Fruit fly (Drosophila melanogaster) whole organism, wandering third instar larva: Measurements from ENCODE around the gene Oga.

ENCODE experiments used
- Dfd ChIP-seq: fragments of >200 bp; optimal IDR thresholded peaks from 2 replicates; lab custom pipeline; 2017; ENCODE audit warnings: missing biosample characterization, missing genetic modification characterization
- GATAd ChIP-seq: sonication (Bioruptor generic); optimal IDR thresholded peaks from 2 replicates; lab custom pipeline; 2016; ENCODE audit warnings: missing biosample characterization, missing genetic modification characterization
- Hnf4 ChIP-seq: fragments of 200-800 bp; sonication (Bioruptor generic); optimal IDR thresholded peaks from 2 replicates; lab custom pipeline; 2016; ENCODE audit warnings: missing biosample characterization, mild to moderate bottlenecking, missing genetic modification characterization
- OdsH ChIP-seq: fragments of 200-800 bp; sonication (Bioruptor generic); optimal IDR thresholded peaks from 2 replicates; lab custom pipeline; 2016; ENCODE audit warnings: missing biosample characterization, mild to moderate bottlenecking, missing genetic modification characterization
- Rel ChIP-seq, 2 experiments: fragments of 200-800 bp; sonication (Bioruptor generic) in 1 of 2; optimal IDR thresholded peaks; 2 replicates in 1 of 2; 3 replicates in 1 of 2; lab custom pipeline; 2016 to 2019; ENCODE audit warnings: mild to moderate bottlenecking in 2 of 2, missing biosample characterization in 2 of 2, missing genetic modification characterization in 2 of 2, moderate library complexity in 1 of 2
- sage ChIP-seq: fragments of 200-800 bp; sonication (Bioruptor generic); optimal IDR thresholded peaks from 2 replicates; lab custom pipeline; 2016; ENCODE audit warnings: missing biosample characterization, mild to moderate bottlenecking, missing genetic modification characterization
- usp ChIP-seq: fragments of >200 bp; optimal IDR thresholded peaks from 2 replicates; lab custom pipeline; 2017; ENCODE audit warnings: missing biosample characterization, missing genetic modification characterization

dm6 chr3R:21254296-21254695 is 35.4 kb downstream of the Oga start:
- TF ChIP-seq Rel (GFP tag; optimal IDR thresholded peaks at IDR 0.05; lab: Kevin White, UChicago) (no peak), Rel (tag; optimal IDR thresholded peaks at IDR 0.05; lab: Kevin White, UChicago) (no peak), sage (no peak), OdsH (GFP tag; lab: Kevin White, UChicago) (no peak), GATAd (GFP tag; lab: Kevin White, UChicago) (no peak), Hnf4 (no peak), Dfd (GFP tag; lab: Kevin White, UChicago) (no peak), usp (GFP tag; lab: Kevin White, UChicago) (no peak)
